Fruit fly (Drosophila melanogaster) whole organism, embryonic: ENCODE results near the gene spn-F.

ENCODE experiments used
- CG11247 ChIP-seq: fragments of 200-800 bp; sonication (Bioruptor generic); IDR thresholded peaks from 2 replicates; pipeline ENCODE4 v1.3.6; 2022; ENCODE audit warnings: missing biosample characterization, missing genetic modification characterization
- CG15073 ChIP-seq: fragments of 200-800 bp; sonication (Bioruptor generic); optimal IDR thresholded peaks from 2 replicates; lab custom pipeline; 2016; ENCODE audit warnings: missing biosample characterization, missing genetic modification characterization
- CG18599 ChIP-seq: fragments of 200-800 bp; sonication (Bioruptor generic); optimal IDR thresholded peaks from 3 replicates; lab custom pipeline; 2017; ENCODE audit warnings: missing biosample characterization, missing genetic modification characterization, mild to moderate bottlenecking, moderate library complexity, missing genetic modification reagents
- Doc3 ChIP-seq: fragments of 200-800 bp; sonication (Bioruptor generic); IDR thresholded peaks from 3 replicates; pipeline ENCODE4 v1.3.6; 2022; ENCODE audit warnings: missing biosample characterization, missing genetic modification characterization; ENCODE audit not compliant: partially characterized antibody
- Trl ChIP-seq, 3 experiments: fragments of >200 bp in 2 of 3; fragments of 200-800 bp in 1 of 3; sonication (Bioruptor generic) in 1 of 3; optimal IDR thresholded peaks; 2 replicates in 1 of 3; 3 replicates in 2 of 3; lab custom pipeline; 2016 to 2017; ENCODE audit warnings: missing biosample characterization in 1 of 3, missing genetic modification characterization in 1 of 3
- fd102C ChIP-seq: fragments of 200-800 bp; sonication (Bioruptor generic); optimal IDR thresholded peaks from 2 replicates; lab custom pipeline; 2018; ENCODE audit warnings: missing biosample characterization, mild to moderate bottlenecking, missing genetic modification characterization, moderate library complexity
- fru ChIP-seq: fragments of >200 bp; optimal IDR thresholded peaks from 2 replicates; lab custom pipeline; 2017
- hth ChIP-seq: fragments of >200 bp; optimal IDR thresholded peaks from 2 replicates; lab custom pipeline; 2017; ENCODE audit warnings: inconsistent platforms
- ind ChIP-seq: fragments of 200-800 bp; sonication (Bioruptor generic); optimal IDR thresholded peaks from 3 replicates; lab custom pipeline; 2016; ENCODE audit warnings: missing biosample characterization, missing genetic modification characterization
- ken ChIP-seq: fragments of 200-800 bp; sonication (Bioruptor generic); IDR thresholded peaks from 3 replicates; pipeline ENCODE4 v1.3.6; 2022; ENCODE audit warnings: missing biosample characterization, missing genetic modification characterization
- org-1 ChIP-seq: fragments of 200-800 bp; sonication (Bioruptor generic); optimal IDR thresholded peaks from 2 replicates; lab custom pipeline; 2017; ENCODE audit warnings: missing biosample characterization, missing genetic modification characterization

- TF ChIP-seq CG15073 (GFP tag; lab: Kevin White, UChicago) (no peak), hth (lab: Kevin White, UChicago) (no peak), fd102C (peak; percentile 7), org-1 (GFP tag; lab: Kevin White, UChicago) (no peak), fru (lab: Kevin White, UChicago) (no peak), ken (GFP tag; lab: Robert Waterston, UW) (no peak), CG18599 (GFP tag; lab: Kevin White, UChicago) (peak; percentile 41), Doc3 (GFP tag; lab: Robert Waterston, UW) (no peak), Trl (optimal IDR thresholded peaks at IDR 0.05; lab: Kevin White, UChicago) (no peak), Trl (GFP tag; optimal IDR thresholded peaks at IDR 0.05; lab: Kevin White, UChicago) (no peak), ind (GFP tag; lab: Kevin White, UChicago) (no peak), CG11247 (GFP tag; lab: Robert Waterston, UW) (no peak)
These were observed 35.6 kb upstream of the spn-F start, which contains the start of gene ATPsynC for dm6 chr3R:31218997-31219992.
